Worm (Caenorhabditis elegans) whole organism, young adult: Measurements from ENCODE around the gene Y48E1B.3.

Experiments used
- F22D6.2 ChIP-seq: sonication (generic microtip); optimal IDR thresholded peaks from 2 replicates; lab custom pipeline; 2016; ENCODE audit warnings: mild to moderate bottlenecking, missing genetic modification characterization, missing compliant biosample characterization
- F23B12.7 ChIP-seq: sonication (generic microtip); optimal IDR thresholded peaks from 2 replicates; lab custom pipeline; 2017; ENCODE audit warnings: missing genetic modification characterization, mild to moderate bottlenecking, missing compliant biosample characterization, antibody characterized with exemption, moderate library complexity; ENCODE audit not compliant: insufficient read depth
- F33H1.4 ChIP-seq: fragments of 200-800 bp; sonication (Bioruptor generic); IDR thresholded peaks from 2 replicates; pipeline ENCODE4 v1.3.6; 2022; ENCODE audit warnings: missing genetic modification reagents, missing genetic modification characterization, missing compliant biosample characterization
- F49E8.2 ChIP-seq: sonication (generic microtip); optimal IDR thresholded peaks from 3 replicates; lab custom pipeline; 2017; ENCODE audit warnings: missing genetic modification characterization, mild to moderate bottlenecking, missing compliant biosample characterization, antibody characterized with exemption, moderate library complexity; ENCODE audit not compliant: insufficient read depth
- F57A8.1 ChIP-seq: fragments of 200-800 bp; sonication (Bioruptor generic); optimal IDR thresholded peaks from 2 replicates; lab custom pipeline; 2018; ENCODE audit warnings: mild to moderate bottlenecking, missing genetic modification characterization, moderate library complexity, missing compliant biosample characterization
- T26A5.8 ChIP-seq: sonication (generic microtip); optimal IDR thresholded peaks from 2 replicates; lab custom pipeline; 2016; ENCODE audit warnings: missing genetic modification characterization, missing compliant biosample characterization
- Y56A3A.18 ChIP-seq: fragments of 200-800 bp; sonication (Bioruptor generic); IDR thresholded peaks from 2 replicates; pipeline ENCODE4 v1.3.6; 2022; ENCODE audit warnings: missing genetic modification reagents, missing genetic modification characterization, missing compliant biosample characterization
- Y95B8A.8 ChIP-seq: fragments of 200-800 bp; sonication (Bioruptor generic); IDR thresholded peaks from 2 replicates; pipeline ENCODE4 v1.3.6; 2022; ENCODE audit warnings: missing genetic modification reagents, missing genetic modification characterization, missing compliant biosample characterization
- ama-1 ChIP-seq, 3 experiments: fragments of 150-350 bp in 1 of 3; sonication (generic microtip) in 2 of 3; optimal IDR thresholded peaks; 2 replicates each; lab custom pipeline; 2014 to 2018; ENCODE audit warnings: missing biosample characterization in 2 of 3, missing genetic modification characterization in 2 of 3, missing genetic modification reagents in 2 of 3
- atf-7 ChIP-seq: sonication (generic microtip); optimal IDR thresholded peaks from 2 replicates; lab custom pipeline; 2017; ENCODE audit warnings: mild to moderate bottlenecking, missing genetic modification characterization, missing compliant biosample characterization
- attf-6 ChIP-seq: fragments of 200-800 bp; sonication (Bioruptor generic); IDR thresholded peaks from 2 replicates; pipeline ENCODE4 v1.3.6; 2022; ENCODE audit warnings: missing genetic modification reagents, missing genetic modification characterization, missing compliant biosample characterization
- bed-1 ChIP-seq: fragments of 200-800 bp; sonication (Bioruptor generic); IDR thresholded peaks from 2 replicates; pipeline ENCODE4 v1.3.6; 2022; ENCODE audit warnings: missing genetic modification reagents, missing genetic modification characterization, missing compliant biosample characterization
- ceh-27 ChIP-seq: fragments of 200-800 bp; sonication (Bioruptor generic); optimal IDR thresholded peaks from 2 replicates; lab custom pipeline; 2018; ENCODE audit warnings: mild to moderate bottlenecking, missing genetic modification characterization, moderate library complexity, missing compliant biosample characterization
- chd-7 ChIP-seq: sonication (generic microtip); optimal IDR thresholded peaks from 2 replicates; lab custom pipeline; 2016; ENCODE audit warnings: mild to moderate bottlenecking, missing genetic modification characterization, moderate library complexity, missing compliant biosample characterization
- dox-1 ChIP-seq: fragments of 200-800 bp; sonication (Bioruptor generic); IDR thresholded peaks from 2 replicates; pipeline ENCODE4 v1.3.6; 2022; ENCODE audit warnings: missing genetic modification reagents, missing genetic modification characterization, missing compliant biosample characterization
- efl-1 ChIP-seq: fragments of 150-350 bp; optimal IDR thresholded peaks from 2 replicates; lab custom pipeline; 2014; ENCODE audit warnings: missing biosample characterization, missing genetic modification reagents, missing genetic modification characterization
- egl-44 ChIP-seq: fragments of 200-800 bp; sonication (Bioruptor generic); IDR thresholded peaks from 2 replicates; pipeline ENCODE4 v1.3.6; 2022; ENCODE audit warnings: missing genetic modification reagents, missing genetic modification characterization, missing compliant biosample characterization
- egrh-3 ChIP-seq: fragments of 200-800 bp; sonication (Bioruptor generic); IDR thresholded peaks from 2 replicates; pipeline ENCODE4 v1.3.6; 2022; ENCODE audit warnings: missing genetic modification reagents, missing genetic modification characterization, missing compliant biosample characterization
- ekl-4 ChIP-seq: fragments of 200-800 bp; sonication (Bioruptor generic); IDR thresholded peaks from 2 replicates; pipeline ENCODE4 v1.3.6; 2022; ENCODE audit warnings: missing genetic modification reagents, missing genetic modification characterization, missing compliant biosample characterization
- gei-17 ChIP-seq: fragments of 200-800 bp; sonication (Bioruptor generic); optimal IDR thresholded peaks from 2 replicates; lab custom pipeline; 2018; ENCODE audit warnings: mild to moderate bottlenecking, missing genetic modification characterization, missing compliant biosample characterization
- him-1 ChIP-seq: sonication (generic microtip); optimal IDR thresholded peaks from 2 replicates; lab custom pipeline; 2016; ENCODE audit warnings: missing genotype, missing genetic modification reagents, missing genetic modification characterization, missing compliant biosample characterization
- let-526 ChIP-seq: fragments of 200-800 bp; sonication (Bioruptor generic); IDR thresholded peaks from 2 replicates; pipeline ENCODE4 v1.3.6; 2022; ENCODE audit warnings: missing genetic modification reagents, missing genetic modification characterization, missing compliant biosample characterization
- lin-40 ChIP-seq: sonication (generic microtip); optimal IDR thresholded peaks from 2 replicates; lab custom pipeline; 2016; ENCODE audit warnings: missing genetic modification characterization, mild to moderate bottlenecking, missing compliant biosample characterization, missing genotype, missing genetic modification reagents
- lin-54 ChIP-seq: fragments of 200-800 bp; sonication (Bioruptor generic); optimal IDR thresholded peaks from 2 replicates; lab custom pipeline; 2018; ENCODE audit warnings: mild to moderate bottlenecking, missing genetic modification characterization, missing compliant biosample characterization
- lir-1 ChIP-seq: fragments of 200-800 bp; sonication (Bioruptor generic); conservative IDR thresholded peaks from 2 replicates; pipeline ENCODE4 v1.3.6; 2022; ENCODE audit warnings: missing genetic modification reagents, missing genetic modification characterization, missing compliant biosample characterization
- lsy-27 ChIP-seq: sonication (generic microtip); optimal IDR thresholded peaks from 2 replicates; lab custom pipeline; 2017; ENCODE audit warnings: missing genetic modification characterization, mild to moderate bottlenecking, missing compliant biosample characterization, antibody characterized with exemption, missing genotype, borderline replicate concordance; ENCODE audit not compliant: insufficient read depth
- madf-6 ChIP-seq: fragments of 200-800 bp; sonication (Bioruptor generic); IDR thresholded peaks from 2 replicates; pipeline ENCODE4 v1.3.6; 2022; ENCODE audit warnings: missing genetic modification reagents, missing genetic modification characterization, missing compliant biosample characterization
- mcd-1 ChIP-seq: fragments of 200-800 bp; sonication (Bioruptor generic); IDR thresholded peaks from 2 replicates; pipeline ENCODE4 v1.3.6; 2022; ENCODE audit warnings: missing genetic modification reagents, missing genetic modification characterization, missing compliant biosample characterization
- mxl-1 ChIP-seq: sonication (generic microtip); optimal IDR thresholded peaks from 2 replicates; lab custom pipeline; 2016; ENCODE audit warnings: missing genetic modification characterization, missing compliant biosample characterization
- nfya-2 ChIP-seq: fragments of 200-800 bp; sonication (Bioruptor generic); IDR thresholded peaks from 2 replicates; pipeline ENCODE4 v1.3.6; 2022; ENCODE audit warnings: missing genetic modification reagents, missing genetic modification characterization, missing compliant biosample characterization
- nhr-120 ChIP-seq: fragments of 200-800 bp; sonication (Bioruptor generic); IDR thresholded peaks from 2 replicates; pipeline ENCODE4 v1.3.6; 2022; ENCODE audit warnings: missing genetic modification characterization, missing compliant biosample characterization
- pbrm-1 ChIP-seq: fragments of 200-800 bp; sonication (Bioruptor generic); IDR thresholded peaks from 2 replicates; pipeline ENCODE4 v1.3.6; 2022; ENCODE audit warnings: missing genetic modification reagents, missing genetic modification characterization, missing compliant biosample characterization
- rcor-1 ChIP-seq: fragments of 200-800 bp; sonication (Bioruptor generic); IDR thresholded peaks from 2 replicates; pipeline ENCODE4 v1.3.6; 2022; ENCODE audit warnings: missing genetic modification reagents, missing genetic modification characterization, missing compliant biosample characterization
- unc-130 ChIP-seq: sonication (generic microtip); optimal IDR thresholded peaks from 2 replicates; lab custom pipeline; 2016; ENCODE audit warnings: missing genetic modification reagents, missing genetic modification characterization, missing compliant biosample characterization
- xnd-1 ChIP-seq: sonication (generic microtip); optimal IDR thresholded peaks from 2 replicates; lab custom pipeline; 2016; ENCODE audit warnings: missing genotype, missing genetic modification reagents, missing genetic modification characterization, missing compliant biosample characterization
- zfh-2 ChIP-seq: fragments of 200-800 bp; sonication (Bioruptor generic); conservative IDR thresholded peaks from 2 replicates; pipeline ENCODE4 v1.3.6; 2022; ENCODE audit warnings: missing genetic modification reagents, missing genetic modification characterization, missing compliant biosample characterization
- ztf-25 ChIP-seq: fragments of 200-800 bp; sonication (Bioruptor generic); IDR thresholded peaks from 2 replicates; pipeline ENCODE4 v1.3.6; 2022; ENCODE audit warnings: missing genetic modification reagents, missing genetic modification characterization, missing compliant biosample characterization
- ztf-26 ChIP-seq: sonication (generic microtip); optimal IDR thresholded peaks from 2 replicates; lab custom pipeline; 2017; ENCODE audit warnings: missing genetic modification characterization, missing compliant biosample characterization
- ztf-28 ChIP-seq: fragments of 200-800 bp; sonication (Bioruptor generic); IDR thresholded peaks from 2 replicates; pipeline ENCODE4 v1.3.6; 2022; ENCODE audit warnings: missing genetic modification reagents, missing genetic modification characterization, missing compliant biosample characterization
- ztf-6 ChIP-seq: fragments of 200-800 bp; sonication (Bioruptor generic); IDR thresholded peaks from 2 replicates; pipeline ENCODE4 v1.3.6; 2022; ENCODE audit warnings: missing genetic modification reagents, missing genetic modification characterization, missing compliant biosample characterization

Y48E1B.3 gene

DNA sequence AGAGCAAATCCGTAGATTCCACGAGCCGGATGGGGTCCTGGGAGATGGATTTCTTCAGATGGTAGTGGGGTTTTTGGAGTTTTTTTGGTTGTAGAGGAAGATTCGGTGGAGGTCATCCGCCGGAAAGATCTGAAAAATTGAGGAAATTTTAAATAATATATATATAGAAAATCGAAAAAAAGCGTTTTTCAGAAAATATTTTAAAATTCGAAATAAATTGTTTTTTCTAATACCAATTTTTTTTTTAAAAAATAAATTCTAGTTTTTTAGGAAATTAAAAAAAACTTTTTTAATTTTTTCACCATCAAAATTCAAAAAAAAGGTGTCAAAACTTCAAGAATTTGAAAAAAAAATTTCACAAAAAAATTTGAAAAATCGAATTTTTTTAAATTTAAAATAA lies 26.8 kb downstream of the Y48E1B.3 start, which contains the start of the genes noa-1 and Y48E1B.17:
TSS of gene noa-1 (minus strand) at position 101 of the 400 bp plus-strand sequence.
TSS of gene Y48E1B.17 (minus strand) at position 129 of the 400 bp plus-strand sequence.
- TF ChIP-seq lin-54 (GFP tag; lab: Kevin White, UChicago) (no peak), efl-1 (no peak), ztf-28 (GFP tag; lab: Robert Waterston, UW) (no peak), nfya-2 (GFP tag; lab: Robert Waterston, UW) (no peak), ekl-4 (GFP tag; lab: Robert Waterston, UW) (no peak)

DNA sequence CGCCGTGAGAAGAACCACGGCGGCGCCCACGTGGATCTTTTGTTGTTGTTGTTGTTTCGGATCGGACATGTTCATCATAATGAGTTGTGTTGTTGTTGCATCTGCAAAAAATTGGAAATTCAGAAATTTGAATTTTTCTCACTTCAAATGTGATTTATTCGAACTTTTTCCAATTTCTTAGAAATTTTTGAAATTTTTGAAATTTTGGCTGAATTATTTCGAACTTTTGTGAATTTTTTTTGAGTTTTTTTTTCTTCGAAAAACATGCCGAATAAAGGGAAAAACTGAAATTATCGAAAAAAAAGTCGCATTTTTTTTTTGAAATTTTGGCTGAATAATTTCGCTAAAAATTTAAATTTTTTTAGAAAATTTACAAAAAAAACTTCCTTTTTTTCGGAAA lies 36.7 kb downstream of the Y48E1B.3 start, which contains the start of gene snx-14:
TSS of gene snx-14 (minus strand) at position 101 of the 400 bp plus-strand sequence.
- TF ChIP-seq ztf-6 (GFP tag; lab: Robert Waterston, UW) (no peak), lir-1 (no peak), xnd-1 (no peak), ceh-27 (GFP tag; lab: Kevin White, UChicago) (no peak)

DNA sequence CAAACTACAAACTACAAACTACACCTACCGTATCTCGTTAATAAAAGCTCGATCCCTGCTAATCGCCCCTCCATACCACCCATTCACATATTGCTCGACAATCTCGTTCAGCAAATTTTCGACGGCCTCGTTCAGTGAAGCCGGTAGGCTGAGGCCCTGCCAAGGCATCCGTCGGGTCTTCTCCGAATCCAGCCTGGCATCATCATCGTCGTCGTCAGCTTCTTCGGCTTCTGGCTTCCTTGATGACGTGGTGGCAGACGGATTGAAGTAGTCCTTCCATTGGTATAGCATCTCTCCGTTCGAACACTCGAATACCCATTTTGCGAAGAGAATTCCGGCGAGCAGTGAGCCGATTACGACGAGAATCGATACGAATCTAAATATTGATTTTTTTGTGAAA lies 37.1 kb downstream of the Y48E1B.3 start:
- peak; percentile 63; the same call in 1 of the 2 replicates for TF ChIP-seq zfh-2 (GFP tag; lab: Robert Waterston, UW)
- TF ChIP-seq egl-44 (GFP tag; lab: Robert Waterston, UW) = no peak

DNA sequence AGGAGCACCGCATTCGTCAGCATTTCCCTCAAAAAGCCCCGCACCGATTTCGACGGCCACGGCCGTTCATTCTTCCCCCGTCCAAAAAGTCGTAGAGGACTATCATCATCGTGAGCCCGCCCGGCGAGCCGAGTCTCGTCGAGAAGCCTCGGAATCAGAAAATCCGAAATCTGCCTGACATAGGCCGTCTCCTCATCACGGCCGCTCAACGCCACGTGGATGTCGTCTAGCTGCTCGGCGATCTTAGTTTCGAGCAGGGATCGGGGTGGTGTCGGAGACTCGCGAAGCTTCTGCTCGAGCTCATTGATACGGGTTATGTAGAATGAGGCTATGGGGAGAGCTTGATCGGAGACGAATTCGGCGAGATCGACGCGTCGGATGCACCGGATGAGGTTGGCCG lies 38.6 kb downstream of the Y48E1B.3 start:
- TF ChIP-seq unc-130 (GFP tag; lab: Kevin White, UChicago) (no peak), egrh-3 (GFP tag; lab: Robert Waterston, UW) (peak; percentile 55; the same call in 1 of the 2 replicates), bed-1 (GFP tag; lab: Robert Waterston, UW) (no peak), T26A5.8 (tag; lab: Kevin White, UChicago) (no peak), chd-7 (tag; lab: Kevin White, UChicago) (no peak), F49E8.2 (tag; lab: Kevin White, UChicago) (no peak), ztf-26 (no peak), zfh-2 (GFP tag; lab: Robert Waterston, UW) (peak; percentile 87), mcd-1 (no peak)

DNA sequence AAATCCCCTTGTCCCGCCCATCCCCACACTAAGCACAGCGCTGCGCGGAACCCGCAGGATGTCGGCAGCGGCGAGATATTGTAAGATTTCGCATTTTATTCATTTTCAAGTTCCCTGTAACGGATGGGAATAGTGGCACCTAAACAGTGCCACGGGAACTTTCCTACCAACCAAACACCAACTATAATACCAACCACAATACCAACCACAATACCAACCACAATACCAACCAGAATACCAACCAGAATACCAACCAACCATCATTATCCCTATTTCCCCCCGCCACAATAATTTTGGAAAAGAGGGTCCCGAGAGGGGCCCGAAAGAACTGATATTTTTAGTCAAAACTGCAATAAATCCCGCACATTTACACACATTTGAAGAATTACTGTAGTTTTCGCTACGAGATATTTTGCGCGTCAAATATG lies 45.8 kb downstream of the Y48E1B.3 start:
- TF ChIP-seq Y56A3A.18 (no peak), atf-7 (tag; lab: Kevin White, UChicago) (no peak), unc-130 (GFP tag; lab: Kevin White, UChicago) (peak; percentile 67), lin-40 (tag; lab: Kevin White, UChicago) (no peak), F57A8.1 (GFP tag; lab: Kevin White, UChicago) (no peak), ztf-25 (peak; percentile 81; the same call in 1 of the 2 replicates), F33H1.4 (peak; percentile 60), let-526 (GFP tag; lab: Robert Waterston, UW) (0 out of 2 replicates have a peak, but pooled peaks have one; percentile 42), mxl-1 (tag; lab: Kevin White, UChicago) (no peak), ama-1 (optimal IDR thresholded peaks at IDR 0.05; lab: Kevin White, UChicago) (peak; percentile 54), ama-1 (GFP tag; optimal IDR thresholded peaks at IDR 0.05; lab: Kevin White, UChicago) (peak in 1 of 2 experiments; percentile 27), egl-44 (GFP tag; lab: Robert Waterston, UW) (no peak), Y95B8A.8 (GFP tag; lab: Robert Waterston, UW) (peak; percentile 64; the same call in 1 of the 2 replicates), dox-1 (GFP tag; lab: Robert Waterston, UW) (peak; percentile 68), rcor-1 (GFP tag; lab: Robert Waterston, UW) (peak; percentile 78), xnd-1 (peak; percentile 58), efl-1 (peak; percentile 30), him-1 (peak; percentile 99), F22D6.2 (tag; lab: Kevin White, UChicago) (no peak), pbrm-1 (GFP tag; lab: Robert Waterston, UW) (peak; percentile 94), nhr-120 (GFP tag; lab: Robert Waterston, UW) (no peak), madf-6 (peak; percentile 83), ceh-27 (GFP tag; lab: Kevin White, UChicago) (peak; percentile 26), gei-17 (GFP tag; lab: Kevin White, UChicago) (no peak), mcd-1 (peak; percentile 56), attf-6 (GFP tag; lab: Robert Waterston, UW) (peak; percentile 96), lsy-27 (tag; lab: Kevin White, UChicago) (no peak), F23B12.7 (no peak)
